Worm (Caenorhabditis elegans) whole organism, young adult: ENCODE results near the gene col-151.

Experiments used
- C17E4.6 ChIP-seq: fragments of 200-800 bp; sonication (Bioruptor generic); IDR thresholded peaks from 2 replicates; pipeline ENCODE4 v1.3.6; 2022; ENCODE audit warnings: missing genetic modification reagents, missing genetic modification characterization, missing compliant biosample characterization
- K11D2.4 ChIP-seq: fragments of 200-800 bp; sonication (Bioruptor generic); IDR thresholded peaks from 2 replicates; pipeline ENCODE4 v1.3.6; 2022; ENCODE audit warnings: missing genetic modification reagents, missing genetic modification characterization, missing compliant biosample characterization
- ama-1 ChIP-seq, 3 experiments: fragments of 150-350 bp in 1 of 3; sonication (generic microtip) in 2 of 3; optimal IDR thresholded peaks; 2 replicates each; lab custom pipeline; 2014 to 2018; ENCODE audit warnings: missing biosample characterization in 2 of 3, missing genetic modification characterization in 2 of 3, missing genetic modification reagents in 2 of 3
- cebp-1 ChIP-seq, 2 experiments: fragments of 200-800 bp in 1 of 2; sonication (Bioruptor generic) in 1 of 2; sonication (generic microtip) in 1 of 2; IDR thresholded peaks in 1 of 2; optimal IDR thresholded peaks in 1 of 2; 2 replicates each; pipeline versions ENCODE4 v1.3.6 to Lab custom; 2017 to 2022; ENCODE audit warnings: missing compliant biosample characterization in 2 of 2, missing genetic modification characterization in 2 of 2, mild to moderate bottlenecking in 1 of 2, missing genetic modification reagents in 1 of 2, moderate library complexity in 1 of 2
- dpl-1 ChIP-seq: fragments of 150-350 bp; optimal IDR thresholded peaks from 2 replicates; lab custom pipeline; 2014; ENCODE audit warnings: missing biosample characterization, missing genetic modification reagents, missing genetic modification characterization
- efl-1 ChIP-seq: fragments of 150-350 bp; optimal IDR thresholded peaks from 2 replicates; lab custom pipeline; 2014; ENCODE audit warnings: missing biosample characterization, missing genetic modification reagents, missing genetic modification characterization
- hsf-1 ChIP-seq: fragments of 200-800 bp; sonication (Bioruptor generic); IDR thresholded peaks from 2 replicates; pipeline ENCODE4 v1.3.6; 2022; ENCODE audit warnings: missing genetic modification reagents, missing genetic modification characterization, missing compliant biosample characterization
- lag-1 ChIP-seq: fragments of 200-800 bp; sonication (Bioruptor generic); IDR thresholded peaks from 2 replicates; pipeline ENCODE4 v1.3.6; 2022; ENCODE audit warnings: missing genetic modification reagents, missing genetic modification characterization, missing compliant biosample characterization
- madf-6 ChIP-seq: fragments of 200-800 bp; sonication (Bioruptor generic); IDR thresholded peaks from 2 replicates; pipeline ENCODE4 v1.3.6; 2022; ENCODE audit warnings: missing genetic modification reagents, missing genetic modification characterization, missing compliant biosample characterization
- rcor-1 ChIP-seq: fragments of 200-800 bp; sonication (Bioruptor generic); IDR thresholded peaks from 2 replicates; pipeline ENCODE4 v1.3.6; 2022; ENCODE audit warnings: missing genetic modification reagents, missing genetic modification characterization, missing compliant biosample characterization
- unc-130 ChIP-seq: sonication (generic microtip); optimal IDR thresholded peaks from 2 replicates; lab custom pipeline; 2016; ENCODE audit warnings: missing genetic modification reagents, missing genetic modification characterization, missing compliant biosample characterization
- unc-62 ChIP-seq: fragments of 150-350 bp; optimal IDR thresholded peaks from 2 replicates; lab custom pipeline; 2014; ENCODE audit warnings: missing biosample characterization, missing genetic modification reagents, missing genetic modification characterization

DNA sequence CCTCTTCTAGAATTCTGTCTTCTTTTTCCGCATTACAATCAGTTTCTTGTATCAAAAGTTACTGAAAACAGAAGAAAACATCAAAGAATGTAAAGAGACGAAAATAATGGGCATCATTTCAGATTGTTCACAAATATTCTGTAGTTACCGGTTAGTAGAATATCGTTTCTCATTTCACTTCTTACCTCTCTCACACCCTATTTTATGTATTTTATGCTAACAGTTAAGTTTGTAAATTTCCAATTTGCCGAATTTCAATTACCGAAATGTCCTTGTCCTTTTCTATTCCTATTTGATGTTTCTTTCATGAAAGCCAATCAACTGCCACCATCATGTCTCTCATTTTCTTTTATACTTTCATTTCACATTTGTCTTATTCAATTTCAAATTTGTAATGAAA lies 28.5 kb upstream of the col-151 start:
- TF ChIP-seq dpl-1 (GFP tag; lab: Kevin White, UChicago) (no peak), unc-62 (GFP tag; lab: Kevin White, UChicago) (no peak), efl-1 (GFP tag; lab: Kevin White, UChicago) (no peak), rcor-1 (no peak), unc-130 (GFP tag; lab: Kevin White, UChicago) (no peak), C17E4.6 (GFP tag; lab: Robert Waterston, UW) (no peak), madf-6 (GFP tag; lab: Robert Waterston, UW) (no peak), K11D2.4 (GFP tag; lab: Robert Waterston, UW) (no peak), hsf-1 (GFP tag; lab: Robert Waterston, UW) (no peak), ama-1 (optimal IDR thresholded peaks at IDR 0.05; lab: Kevin White, UChicago) (no peak), ama-1 (GFP tag; optimal IDR thresholded peaks at IDR 0.05; lab: Kevin White, UChicago) (no peak), cebp-1 (GFP tag; IDR thresholded peaks at IDR 0.05; lab: Robert Waterston, UW) (no peak), cebp-1 (tag; optimal IDR thresholded peaks at IDR 0.05; lab: Kevin White, UChicago) (no peak), lag-1 (GFP tag; lab: Robert Waterston, UW) (no peak)
